Worm (Caenorhabditis elegans): Measurements from ENCODE around the gene F23H11.7.

DNA sequence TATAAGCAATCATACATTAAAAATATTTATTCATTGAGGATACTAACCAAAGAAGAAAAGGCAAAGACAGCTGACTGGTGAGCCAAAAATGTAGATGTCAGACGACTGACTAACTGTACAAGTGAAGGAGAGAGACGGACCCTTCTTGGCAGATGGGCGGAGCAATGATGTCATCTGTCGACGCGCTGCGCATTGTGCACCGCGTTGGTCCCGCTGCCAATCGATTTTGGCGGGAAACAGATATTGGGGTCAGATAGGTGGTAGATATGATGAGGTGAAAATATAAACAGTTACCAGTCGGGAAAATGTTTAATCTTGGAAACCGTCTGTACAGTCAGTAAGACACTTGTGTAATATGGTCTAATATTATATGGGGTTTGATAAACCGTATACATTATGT, 49.4 kb downstream of the F23H11.7 start, which contains the start of gene T24C4.2:
- TF ChIP-seq nhr-12 (tag; optimal IDR thresholded peaks at IDR 0.05) (no peak), nhr-10 (tag; optimal IDR thresholded peaks at IDR 0.05) (no peak), nhr-11 (tag; optimal IDR thresholded peaks at IDR 0.05) (no peak), ama-1 (optimal IDR thresholded peaks at IDR 0.05) (no peak), nhr-237 (tag; optimal IDR thresholded peaks at IDR 0.05) (no peak), ceh-82 (tag; optimal IDR thresholded peaks at IDR 0.05) (no peak), nhr-77 (tag; optimal IDR thresholded peaks at IDR 0.05) (no peak), elt-1 (tag; optimal IDR thresholded peaks at IDR 0.05) (no peak), lin-39 (tag; optimal IDR thresholded peaks at IDR 0.05) (no peak)
